Worm (Caenorhabditis elegans) whole organism, L2 larva: ENCODE measurements around the gene K02E11.6.

ENCODE experiments used
- ceh-82 ChIP-seq: fragments of 150-350 bp; optimal IDR thresholded peaks from 2 replicates; lab custom pipeline; 2014; ENCODE audit warnings: missing biosample characterization, missing genetic modification characterization
- fos-1 ChIP-seq: fragments of 150-350 bp; optimal IDR thresholded peaks from 2 replicates; lab custom pipeline; 2014; ENCODE audit warnings: missing biosample characterization, missing genetic modification characterization
- lin-39 ChIP-seq: fragments of 150-350 bp; optimal IDR thresholded peaks from 2 replicates; lab custom pipeline; 2014; ENCODE audit warnings: missing biosample characterization, missing genetic modification reagents, missing genetic modification characterization
- mab-5 ChIP-seq: fragments of 150-350 bp; optimal IDR thresholded peaks from 2 replicates; lab custom pipeline; 2014; ENCODE audit warnings: missing biosample characterization, missing genetic modification characterization
- nhr-237 ChIP-seq: fragments of 150-350 bp; optimal IDR thresholded peaks from 2 replicates; lab custom pipeline; 2014; ENCODE audit warnings: missing biosample characterization, missing genetic modification characterization
- nhr-25 ChIP-seq: fragments of 150-350 bp; sonication (generic microtip); optimal IDR thresholded peaks from 3 replicates; lab custom pipeline; 2014; ENCODE audit warnings: missing biosample characterization, missing genetic modification characterization
- peb-1 ChIP-seq: fragments of 150-350 bp; optimal IDR thresholded peaks from 2 replicates; lab custom pipeline; 2014; ENCODE audit warnings: missing biosample characterization, missing genetic modification characterization
- sem-4 ChIP-seq: fragments of 150-350 bp; optimal IDR thresholded peaks from 2 replicates; lab custom pipeline; 2014; ENCODE audit warnings: missing biosample characterization, missing genetic modification reagents, missing genetic modification characterization
- sma-9 ChIP-seq, 2 experiments: fragments of 150-350 bp in 1 of 2; sonication (generic microtip) in 1 of 2; optimal IDR thresholded peaks; 2 replicates each; lab custom pipeline; 2014 to 2016; ENCODE audit warnings: missing genetic modification characterization in 2 of 2, mild to moderate bottlenecking in 1 of 2, missing biosample characterization in 1 of 2, missing compliant biosample characterization in 1 of 2, missing genetic modification reagents in 1 of 2, moderate library complexity in 1 of 2
- snpc-4 ChIP-seq: fragments of 150-350 bp; optimal IDR thresholded peaks from 2 replicates; lab custom pipeline; 2014; ENCODE audit warnings: missing biosample characterization, missing genetic modification characterization
- unc-62 ChIP-seq: fragments of 150-350 bp; optimal IDR thresholded peaks from 2 replicates; lab custom pipeline; 2014; ENCODE audit warnings: missing biosample characterization, missing genetic modification reagents, missing genetic modification characterization
- ztf-11 ChIP-seq: sonication (generic microtip); optimal IDR thresholded peaks from 2 replicates; lab custom pipeline; 2017; ENCODE audit warnings: missing biosample characterization, missing genetic modification characterization

DNA sequence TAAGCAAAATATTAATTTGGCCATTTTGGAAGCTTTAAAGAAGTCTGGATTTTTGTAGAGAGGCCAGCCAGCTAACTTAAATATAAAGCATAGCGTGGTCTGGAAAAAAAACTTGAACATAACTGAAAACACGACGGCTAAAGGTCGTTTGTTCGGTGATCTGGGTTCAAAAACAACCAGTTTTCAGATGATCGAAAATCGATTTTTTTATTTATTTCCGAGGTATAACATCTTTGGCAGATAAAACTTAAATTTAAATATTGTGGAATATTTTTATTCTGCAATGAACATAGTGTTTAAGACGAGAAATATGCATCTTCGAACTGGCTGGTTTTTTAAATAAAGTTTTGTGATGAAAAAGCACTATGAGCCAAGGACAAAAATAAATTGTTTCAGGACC lies 20.0 kb downstream of the K02E11.6 start, which contains the start of gene F40G12.4:
- TF ChIP-seq ztf-11 (no peak), ceh-82 (tag; lab: Kevin White, UChicago) (no peak), unc-62 (GFP tag; lab: Kevin White, UChicago) (no peak), peb-1 (no peak), nhr-25 (tag; lab: Kevin White, UChicago) (no peak), sem-4 (tag; lab: Kevin White, UChicago) (no peak), snpc-4 (tag; lab: Kevin White, UChicago) (no peak), nhr-237 (tag; lab: Kevin White, UChicago) (no peak), mab-5 (no peak), sma-9 (GFP tag; optimal IDR thresholded peaks at IDR 0.05; lab: Kevin White, UChicago) (no peak), sma-9 (tag; optimal IDR thresholded peaks at IDR 0.05; lab: Kevin White, UChicago) (no peak), lin-39 (tag; lab: Kevin White, UChicago) (no peak), fos-1 (tag; lab: Kevin White, UChicago) (no peak)
